Worm (Caenorhabditis elegans) whole organism, early embryonic: ENCODE measurements around the gene sek-4.

Experiments
- B0310.2 ChIP-seq: sonication (generic microtip); optimal IDR thresholded peaks from 2 replicates; lab custom pipeline; 2016; ENCODE audit warnings: mild to moderate bottlenecking, missing genetic modification characterization, missing compliant biosample characterization
- ama-1 ChIP-seq: fragments of 150-350 bp; optimal IDR thresholded peaks from 2 replicates; lab custom pipeline; 2014
- ceh-13 ChIP-seq: fragments of 200-800 bp; sonication (Bioruptor generic); optimal IDR thresholded peaks from 2 replicates; lab custom pipeline; 2018; ENCODE audit warnings: mild to moderate bottlenecking, missing genetic modification characterization, missing compliant biosample characterization
- ets-7 ChIP-seq: sonication (generic microtip); optimal IDR thresholded peaks from 2 replicates; lab custom pipeline; 2016; ENCODE audit warnings: missing genotype, missing genetic modification characterization, missing compliant biosample characterization
- flt-1 ChIP-seq: fragments of 200-800 bp; sonication (Bioruptor generic); IDR thresholded peaks from 2 replicates; pipeline ENCODE4 v1.3.6; 2022; ENCODE audit warnings: missing genetic modification characterization, missing compliant biosample characterization
- hmbx-1 ChIP-seq: sonication (generic microtip); optimal IDR thresholded peaks from 2 replicates; lab custom pipeline; 2016; ENCODE audit warnings: mild to moderate bottlenecking, missing genetic modification characterization, missing compliant biosample characterization
- hmg-4 ChIP-seq: fragments of 200-800 bp; sonication (Bioruptor generic); optimal IDR thresholded peaks from 2 replicates; lab custom pipeline; 2018; ENCODE audit warnings: mild to moderate bottlenecking, missing genetic modification characterization, missing compliant biosample characterization
- hnd-1 ChIP-seq: sonication (generic microtip); optimal IDR thresholded peaks from 2 replicates; lab custom pipeline; 2016; ENCODE audit warnings: missing genetic modification characterization, missing compliant biosample characterization
- scrt-1 ChIP-seq: fragments of 200-800 bp; sonication (Bioruptor generic); IDR thresholded peaks from 2 replicates; pipeline ENCODE4 v1.3.6; 2022; ENCODE audit warnings: missing genetic modification characterization, missing compliant biosample characterization
- tbx-11 ChIP-seq: fragments of 200-800 bp; sonication (Bioruptor generic); IDR thresholded peaks from 2 replicates; pipeline ENCODE4 v1.3.6; 2022; ENCODE audit warnings: missing genetic modification characterization, missing compliant biosample characterization
- tbx-37 ChIP-seq: fragments of 200-800 bp; sonication (Bioruptor generic); conservative IDR thresholded peaks from 2 replicates; pipeline ENCODE4 v1.3.6; 2022; ENCODE audit warnings: missing genetic modification reagents, missing genetic modification characterization, missing compliant biosample characterization
- tra-4 ChIP-seq: sonication (generic microtip); optimal IDR thresholded peaks from 2 replicates; lab custom pipeline; 2017; ENCODE audit warnings: missing genetic modification characterization, missing compliant biosample characterization

DNA sequence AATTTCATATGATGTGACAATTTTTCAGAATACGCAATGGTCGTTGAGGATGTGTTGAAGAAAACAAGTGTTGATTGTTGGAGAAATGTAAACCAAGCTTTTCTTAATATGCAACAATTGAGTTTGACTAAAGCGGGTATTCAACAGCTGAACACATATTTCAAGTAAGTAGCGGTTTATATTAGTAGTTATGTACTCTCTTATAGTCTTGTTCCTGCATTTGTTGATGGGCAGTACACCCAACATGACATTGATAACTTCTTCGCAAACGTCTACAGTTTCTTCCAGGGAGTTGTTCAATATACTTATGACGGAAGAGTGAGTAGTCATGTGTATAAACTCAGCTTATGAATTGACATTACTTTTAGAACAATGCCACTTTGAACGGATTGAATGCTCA, 44.1 kb upstream of the sek-4 start:
- TF ChIP-seq tbx-11 (GFP tag; lab: Robert Waterston, UW) = no peak
- TF ChIP-seq flt-1 (GFP tag; lab: Robert Waterston, UW) = no peak
- TF ChIP-seq hnd-1 (tag; lab: Kevin White, UChicago) = no peak
- no peak for TF ChIP-seq tra-4 (tag; lab: Kevin White, UChicago)
- TF ChIP-seq hmbx-1 (tag; lab: Kevin White, UChicago) = no peak
- no peak for TF ChIP-seq ceh-13 (GFP tag; lab: Kevin White, UChicago)
- no peak for TF ChIP-seq tbx-37 (GFP tag; lab: Robert Waterston, UW)
- no peak for TF ChIP-seq ama-1 (lab: Kevin White, UChicago)
- no peak for TF ChIP-seq B0310.2
- no peak for TF ChIP-seq scrt-1 (GFP tag; lab: Robert Waterston, UW)
- no peak for TF ChIP-seq hmg-4 (GFP tag; lab: Kevin White, UChicago)
- TF ChIP-seq ets-7 (tag; lab: Kevin White, UChicago) = no peak
